Fruit fly (Drosophila melanogaster): ENCODE data around the gene xit.

Gene xit

DNA sequence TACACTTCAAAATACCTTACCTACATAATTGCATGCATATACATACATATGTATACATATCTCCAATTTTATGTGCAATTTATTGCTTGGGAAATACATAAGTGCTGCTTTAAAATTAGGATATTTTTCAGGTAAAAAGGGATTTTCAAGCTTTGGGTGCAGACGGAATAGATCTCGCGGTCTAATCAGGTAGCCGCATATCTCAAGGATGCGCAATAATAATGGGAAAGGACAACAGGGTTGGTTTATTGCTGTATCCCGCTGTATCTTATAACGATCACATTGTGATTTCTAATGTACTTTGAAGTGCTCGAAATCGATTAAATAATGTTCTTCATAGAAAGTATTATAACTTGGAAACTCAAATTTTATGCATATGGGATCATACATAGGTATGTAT lies 36.9 kb downstream of the xit start (continued):
- peak; percentile 12 for TF ChIP-seq CG34376 (GFP tag; optimal IDR thresholded peaks at IDR 0.05)
- TF ChIP-seq CG18262 (tag; optimal IDR thresholded peaks at IDR 0.05): no peak
- no peak for TF ChIP-seq CG10654 (GFP tag; optimal IDR thresholded peaks at IDR 0.05)
- TF ChIP-seq sens (GFP tag): peak; percentile 75
- peak; percentile 51 for TF ChIP-seq cad (GFP tag; optimal IDR thresholded peaks at IDR 0.05)
- TF ChIP-seq ash1 (GFP tag; optimal IDR thresholded peaks at IDR 0.05): peak; percentile 37
- TF ChIP-seq CG15479 (GFP tag; optimal IDR thresholded peaks at IDR 0.05): peak; percentile 86
- TF ChIP-seq pita (GFP tag; optimal IDR thresholded peaks at IDR 0.05): no peak
- no peak for TF ChIP-seq nom (GFP tag; optimal IDR thresholded peaks at IDR 0.05)
- TF ChIP-seq abd-A (tag; optimal IDR thresholded peaks at IDR 0.05): no peak
- no peak for TF ChIP-seq Dad (GFP tag; optimal IDR thresholded peaks at IDR 0.05)
- TF ChIP-seq salm (tag; optimal IDR thresholded peaks at IDR 0.05): no peak
- no peak for TF ChIP-seq CG5180 (GFP tag; optimal IDR thresholded peaks at IDR 0.05)
- TF ChIP-seq hkb (optimal IDR thresholded peaks at IDR 0.05): no peak
- no peak for TF ChIP-seq hkb (GFP tag; IDR thresholded peaks at IDR 0.05)
- TF ChIP-seq Hmr (GFP tag; optimal IDR thresholded peaks at IDR 0.05): no peak
- no peak for TF ChIP-seq Oli (tag; optimal IDR thresholded peaks at IDR 0.05)
- TF ChIP-seq CG1603 (tag; optimal IDR thresholded peaks at IDR 0.05): peak; percentile 3
- no peak for TF ChIP-seq CG30020 (tag; optimal IDR thresholded peaks at IDR 0.05)
- no peak for TF ChIP-seq z (GFP tag; IDR thresholded peaks at IDR 0.05)
- TF ChIP-seq Sox102F (GFP tag; optimal IDR thresholded peaks at IDR 0.05): no peak
- TF ChIP-seq CG8089 (GFP tag; optimal IDR thresholded peaks at IDR 0.05): no peak
- TF ChIP-seq sr (GFP tag; IDR thresholded peaks at IDR 0.05): no peak
- TF ChIP-seq HLH4C (GFP tag; IDR thresholded peaks at IDR 0.05; ENCODE audit: partially characterized antibody): no peak
- no peak for TF ChIP-seq CG14441 (GFP tag; IDR thresholded peaks at IDR 0.05)
- no peak for TF ChIP-seq CG13123 (GFP tag; optimal IDR thresholded peaks at IDR 0.05)
- no peak for TF ChIP-seq mam (GFP tag; optimal IDR thresholded peaks at IDR 0.05)
- no peak for TF ChIP-seq Lhr (GFP tag; optimal IDR thresholded peaks at IDR 0.05)
- no peak for TF ChIP-seq sna (GFP tag; IDR thresholded peaks at IDR 0.05; ENCODE audit: partially characterized antibody)
- TF ChIP-seq CG13287 (GFP tag; IDR thresholded peaks at IDR 0.05; ENCODE audit: partially characterized antibody): no peak

DNA sequence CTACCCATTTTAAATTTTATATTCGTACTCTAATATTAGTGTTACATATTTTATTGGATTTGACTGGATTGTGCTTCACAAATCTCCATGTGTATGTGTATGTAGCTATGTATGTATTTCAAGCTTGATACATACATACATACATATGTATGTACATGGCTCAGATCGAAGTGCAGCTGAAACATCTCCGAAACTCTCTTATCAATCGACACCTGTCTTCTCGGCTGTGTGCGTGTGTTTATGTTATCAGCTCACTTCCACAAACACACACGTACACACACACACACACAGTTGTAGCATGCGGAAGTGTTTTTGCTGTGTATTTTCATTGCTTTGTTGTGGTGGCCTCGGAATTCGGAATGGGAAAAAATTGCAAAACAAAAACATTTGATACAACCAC lies 38.4 kb downstream of the xit start:
- no peak for TF ChIP-seq CG6791 (GFP tag; IDR thresholded peaks at IDR 0.05; ENCODE audit: partially characterized antibody)
- TF ChIP-seq CG17385 (GFP tag; optimal IDR thresholded peaks at IDR 0.05): no peak
- no peak for TF ChIP-seq CG15073 (GFP tag; optimal IDR thresholded peaks at IDR 0.05)
- no peak for TF ChIP-seq da (GFP tag; optimal IDR thresholded peaks at IDR 0.05)
- no peak for TF ChIP-seq CkIIα-i1 (GFP tag; IDR thresholded peaks at IDR 0.05)
- TF ChIP-seq cas (GFP tag; IDR thresholded peaks at IDR 0.05): no peak
- TF ChIP-seq NK7.1 (GFP tag; optimal IDR thresholded peaks at IDR 0.05): no peak
- TF ChIP-seq inv (GFP tag; IDR thresholded peaks at IDR 0.05; ENCODE audit: partially characterized antibody): no peak
- TF ChIP-seq zen2 (GFP tag; IDR thresholded peaks at IDR 0.05; ENCODE audit: partially characterized antibody): no peak
- TF ChIP-seq CG3847 (GFP tag; IDR thresholded peaks at IDR 0.05): no peak
- no peak for TF ChIP-seq CG1832 (GFP tag; optimal IDR thresholded peaks at IDR 0.05)
- peak; percentile 65 for TF ChIP-seq cg (GFP tag; optimal IDR thresholded peaks at IDR 0.05)
- peak; percentile 14; the same call in 1 of the 2 replicates for TF ChIP-seq aop (GFP tag; IDR thresholded peaks at IDR 0.05)
- no peak for TF ChIP-seq CG8281 (tag; optimal IDR thresholded peaks at IDR 0.05)
- no peak for TF ChIP-seq CG14050 (GFP tag; IDR thresholded peaks at IDR 0.05)
